Fruit fly (Drosophila melanogaster) whole organism, embryonic: Measurements from ENCODE around the gene CG7320.
A peak's percentile ranks its signal among the peaks of the same experiment; 100 is the strongest.

ENCODE experiments used
- Awh ChIP-seq: fragments of 200-800 bp; sonication (Bioruptor generic); IDR thresholded peaks from 2 replicates; pipeline ENCODE4, ENCODE4 v1.3.6; 2022; ENCODE audit warnings: missing biosample characterization, missing genetic modification characterization
- B-H2 ChIP-seq: fragments of 200-800 bp; sonication (Bioruptor generic); optimal IDR thresholded peaks from 2 replicates; lab custom pipeline; 2018; ENCODE audit warnings: missing biosample characterization, mild to moderate bottlenecking, missing genetic modification characterization
- CG10321 ChIP-seq: fragments of 200-800 bp; sonication (Bioruptor generic); IDR thresholded peaks from 2 replicates; pipeline ENCODE4 v1.3.6; 2022; ENCODE audit warnings: missing biosample characterization, missing genetic modification characterization
- CG11696 ChIP-seq: fragments of 200-800 bp; sonication (Bioruptor generic); IDR thresholded peaks from 2 replicates; pipeline ENCODE4 v1.3.6; 2022; ENCODE audit warnings: missing biosample characterization, missing genetic modification characterization
- CG12299 ChIP-seq: fragments of 200-800 bp; sonication (Bioruptor generic); optimal IDR thresholded peaks from 2 replicates; lab custom pipeline; 2018; ENCODE audit warnings: missing biosample characterization, mild to moderate bottlenecking, missing genetic modification characterization
- CG12769 ChIP-seq: fragments of 200-800 bp; sonication (Bioruptor generic); optimal IDR thresholded peaks from 2 replicates; lab custom pipeline; 2019; ENCODE audit warnings: missing biosample characterization, mild to moderate bottlenecking, missing genetic modification characterization, moderate library complexity
- CG13894 ChIP-seq: fragments of 200-800 bp; sonication (Bioruptor generic); optimal IDR thresholded peaks from 3 replicates; lab custom pipeline; 2018; ENCODE audit warnings: missing biosample characterization, mild to moderate bottlenecking, missing genetic modification characterization, moderate library complexity
- CG14860 ChIP-seq: fragments of 200-800 bp; sonication (Bioruptor generic); IDR thresholded peaks from 3 replicates; pipeline ENCODE4 v1.3.6; 2022; ENCODE audit warnings: missing biosample characterization, missing genetic modification characterization; ENCODE audit not compliant: partially characterized antibody
- CG17361 ChIP-seq: fragments of 200-800 bp; sonication (Bioruptor generic); IDR thresholded peaks from 3 replicates; pipeline ENCODE4 v1.3.6; 2022; ENCODE audit warnings: missing biosample characterization, missing genetic modification characterization
- CG17912 ChIP-seq: fragments of 200-800 bp; sonication (Bioruptor generic); optimal IDR thresholded peaks from 2 replicates; lab custom pipeline; 2018; ENCODE audit warnings: missing biosample characterization, mild to moderate bottlenecking, missing genetic modification characterization
- CG1792 ChIP-seq: fragments of 200-800 bp; sonication (Bioruptor generic); optimal IDR thresholded peaks from 2 replicates; lab custom pipeline; 2016; ENCODE audit warnings: missing biosample characterization, missing genetic modification characterization
- CG31441 ChIP-seq: fragments of 200-800 bp; sonication (Bioruptor generic); IDR thresholded peaks from 2 replicates; pipeline ENCODE4 v1.3.6; 2022; ENCODE audit warnings: missing biosample characterization, missing genetic modification characterization
- CG3281 ChIP-seq: fragments of 200-800 bp; sonication (Bioruptor generic); optimal IDR thresholded peaks from 3 replicates; lab custom pipeline; 2017; ENCODE audit warnings: missing biosample characterization, mild to moderate bottlenecking, missing genetic modification characterization
- CG4328 ChIP-seq: fragments of 200-800 bp; sonication (Bioruptor generic); optimal IDR thresholded peaks from 3 replicates; lab custom pipeline; 2017; ENCODE audit warnings: missing biosample characterization, missing genetic modification reagents, missing genetic modification characterization
- CG6791 ChIP-seq: fragments of 200-800 bp; sonication (Bioruptor generic); IDR thresholded peaks from 3 replicates; pipeline ENCODE4 v1.3.6; 2022; ENCODE audit warnings: missing biosample characterization, missing genetic modification characterization; ENCODE audit not compliant: partially characterized antibody
- CG7928 ChIP-seq: fragments of 200-800 bp; sonication (Bioruptor generic); optimal IDR thresholded peaks from 2 replicates; lab custom pipeline; 2017; ENCODE audit warnings: missing biosample characterization, mild to moderate bottlenecking, missing genetic modification characterization
- CG8089 ChIP-seq: fragments of 200-800 bp; sonication (Bioruptor generic); optimal IDR thresholded peaks from 3 replicates; lab custom pipeline; 2016; ENCODE audit warnings: missing biosample characterization, missing genetic modification characterization
- CG8359 ChIP-seq: fragments of 200-800 bp; sonication (Bioruptor generic); optimal IDR thresholded peaks from 2 replicates; lab custom pipeline; 2017; ENCODE audit warnings: missing biosample characterization, mild to moderate bottlenecking, missing genetic modification characterization, borderline replicate concordance
- E2f2 ChIP-seq: fragments of 200-800 bp; sonication (Bioruptor generic); IDR thresholded peaks from 2 replicates; pipeline ENCODE4 v1.3.6; 2022; ENCODE audit warnings: missing biosample characterization, missing genetic modification characterization
- PHDP ChIP-seq: fragments of 200-800 bp; sonication (Bioruptor generic); optimal IDR thresholded peaks from 3 replicates; lab custom pipeline; 2018; ENCODE audit warnings: missing biosample characterization, mild to moderate bottlenecking, missing genetic modification characterization, moderate library complexity
- Sox100B ChIP-seq: fragments of 200-800 bp; sonication (Bioruptor generic); optimal IDR thresholded peaks from 3 replicates; lab custom pipeline; 2018; ENCODE audit warnings: missing biosample characterization, mild to moderate bottlenecking, missing genetic modification characterization
- Tbp ChIP-seq: fragments of >200 bp; optimal IDR thresholded peaks from 2 replicates; lab custom pipeline; 2018; ENCODE audit warnings: missing biosample characterization, missing genetic modification characterization
- abd-A ChIP-seq: fragments of 200-800 bp; sonication (Bioruptor generic); optimal IDR thresholded peaks from 3 replicates; lab custom pipeline; 2019; ENCODE audit warnings: missing biosample characterization, mild to moderate bottlenecking, missing genetic modification characterization, moderate library complexity
- cad ChIP-seq: fragments of >200 bp; optimal IDR thresholded peaks from 2 replicates; lab custom pipeline; 2017; ENCODE audit warnings: missing biosample characterization, missing genetic modification characterization
- chm ChIP-seq: fragments of 200-800 bp; sonication (Bioruptor generic); IDR thresholded peaks from 2 replicates; pipeline ENCODE4 v1.3.6; 2022; ENCODE audit warnings: missing biosample characterization, missing genetic modification characterization
- dpn ChIP-seq, 2 experiments: fragments of 200-800 bp; sonication (Bioruptor generic); optimal IDR thresholded peaks; 3 replicates each; lab custom pipeline; 2016; ENCODE audit warnings: missing biosample characterization in 2 of 2, missing genetic modification characterization in 2 of 2
- en ChIP-seq: fragments of 200-800 bp; sonication (Bioruptor generic); optimal IDR thresholded peaks from 2 replicates; lab custom pipeline; 2016; ENCODE audit warnings: missing biosample characterization, missing genetic modification characterization
- gsb-n ChIP-seq: fragments of 200-800 bp; sonication (Bioruptor generic); optimal IDR thresholded peaks from 3 replicates; lab custom pipeline; 2018; ENCODE audit warnings: missing biosample characterization, mild to moderate bottlenecking, missing genetic modification characterization
- hb ChIP-seq: fragments of 200-800 bp; sonication (Bioruptor generic); IDR thresholded peaks from 3 replicates; pipeline ENCODE4 v1.3.6; 2022; ENCODE audit warnings: missing biosample characterization, missing genetic modification characterization; ENCODE audit not compliant: partially characterized antibody
- lilli ChIP-seq: fragments of 200-800 bp; sonication (Bioruptor generic); optimal IDR thresholded peaks from 3 replicates; lab custom pipeline; 2016; ENCODE audit warnings: missing biosample characterization, missing genetic modification characterization
- lov ChIP-seq, 2 experiments: fragments of 200-800 bp in 1 of 2; fragments of >200 bp in 1 of 2; sonication (Bioruptor generic) in 1 of 2; IDR thresholded peaks in 1 of 2; optimal IDR thresholded peaks in 1 of 2; 2 replicates in 1 of 2; 3 replicates in 1 of 2; pipeline versions ENCODE4 v1.3.6 to Lab custom; 2017 to 2022; ENCODE audit warnings: missing biosample characterization in 1 of 2, missing genetic modification characterization in 1 of 2
- mirr ChIP-seq: fragments of 200-800 bp; sonication (Bioruptor generic); optimal IDR thresholded peaks from 3 replicates; lab custom pipeline; 2018; ENCODE audit warnings: missing biosample characterization, mild to moderate bottlenecking, missing genetic modification characterization
- nmo ChIP-seq: fragments of 200-800 bp; sonication (Bioruptor generic); optimal IDR thresholded peaks from 2 replicates; lab custom pipeline; 2018; ENCODE audit warnings: missing biosample characterization, mild to moderate bottlenecking, missing genetic modification characterization, moderate library complexity
- pan ChIP-seq, 4 experiments: fragments of >200 bp in 3 of 4; fragments of 200-800 bp in 1 of 4; sonication (Bioruptor generic) in 1 of 4; optimal IDR thresholded peaks in 3 of 4; IDR thresholded peaks in 1 of 4; 2 replicates each; pipeline versions ENCODE4 v1.3.6 to Lab custom; 2017 to 2022; ENCODE audit warnings: missing biosample characterization in 2 of 4, missing genetic modification characterization in 2 of 4, mixed read lengths in 1 of 4
- pb ChIP-seq: fragments of 200-800 bp; sonication (Bioruptor generic); optimal IDR thresholded peaks from 3 replicates; lab custom pipeline; 2016; ENCODE audit warnings: missing biosample characterization, missing genetic modification characterization
- rib ChIP-seq: fragments of 200-800 bp; sonication (Bioruptor generic); IDR thresholded peaks from 2 replicates; pipeline ENCODE4 v1.3.6; 2022; ENCODE audit warnings: missing biosample characterization, missing genetic modification characterization
- run ChIP-seq: fragments of 200-800 bp; sonication (Bioruptor generic); optimal IDR thresholded peaks from 3 replicates; lab custom pipeline; 2018; ENCODE audit warnings: missing biosample characterization, mild to moderate bottlenecking, missing genetic modification characterization
- sc ChIP-seq, 3 experiments: fragments of >200 bp in 2 of 3; fragments of 200-800 bp in 1 of 3; sonication (Bioruptor generic) in 1 of 3; optimal IDR thresholded peaks; 2 replicates in 2 of 3; 3 replicates in 1 of 3; lab custom pipeline; 2017; ENCODE audit warnings: mild to moderate bottlenecking in 1 of 3, missing biosample characterization in 1 of 3, missing genetic modification characterization in 1 of 3, missing genetic modification reagents in 1 of 3
- sd ChIP-seq: fragments of 200-800 bp; sonication (Bioruptor generic); optimal IDR thresholded peaks from 3 replicates; lab custom pipeline; 2018; ENCODE audit warnings: missing biosample characterization, mild to moderate bottlenecking, missing genetic modification characterization, moderate library complexity
- sens ChIP-seq: fragments of 200-800 bp; sonication (Bioruptor generic); peaks from one replicate; lab custom pipeline; 2016; ENCODE audit warnings: missing biosample characterization, missing genetic modification characterization
- slou ChIP-seq: fragments of 200-800 bp; sonication (Bioruptor generic); optimal IDR thresholded peaks from 3 replicates; lab custom pipeline; 2016; ENCODE audit warnings: missing biosample characterization, missing genetic modification characterization
- sqz ChIP-seq: fragments of 200-800 bp; sonication (Bioruptor generic); optimal IDR thresholded peaks from 3 replicates; lab custom pipeline; 2018; ENCODE audit warnings: missing biosample characterization, mild to moderate bottlenecking, missing genetic modification characterization
- tgo ChIP-seq: fragments of 200-800 bp; sonication (Bioruptor generic); IDR thresholded peaks from 3 replicates; pipeline ENCODE4 v1.3.6; 2022; ENCODE audit warnings: missing biosample characterization, missing genetic modification characterization
- vnd ChIP-seq: fragments of 200-800 bp; sonication (Bioruptor generic); IDR thresholded peaks from 3 replicates; pipeline ENCODE4 v1.3.6; 2022; ENCODE audit warnings: missing biosample characterization, missing genetic modification characterization; ENCODE audit not compliant: partially characterized antibody
- vvl ChIP-seq: fragments of 200-800 bp; sonication (Bioruptor generic); IDR thresholded peaks from 2 replicates; pipeline ENCODE4 v1.3.6; 2022; ENCODE audit warnings: missing biosample characterization, missing genetic modification characterization

CG7320 gene

dm6 chr3L:18235825-18236647 is 34.7 kb downstream of the CG7320 start (continued):
- TF ChIP-seq tgo: peak; percentile 78
- peak; percentile 82 for TF ChIP-seq CG1792 (GFP tag; lab: Kevin White, UChicago)
- TF ChIP-seq CG12299: peak; percentile 67
- peak; percentile 94 for TF ChIP-seq chm
- TF ChIP-seq en (GFP tag; lab: Kevin White, UChicago): peak; percentile 89
- TF ChIP-seq hb: no peak
- peak; percentile 87 for TF ChIP-seq PHDP
- peak; percentile 82 for TF ChIP-seq Awh (GFP tag; lab: Robert Waterston, UW)
- TF ChIP-seq Tbp (GFP tag; lab: Kevin White, UChicago): no peak
- TF ChIP-seq nmo: peak; percentile 92
- TF ChIP-seq CG4328 (GFP tag; lab: Kevin White, UChicago): peak; percentile 67
- TF ChIP-seq CG6791 (GFP tag; lab: Robert Waterston, UW): no peak
- TF ChIP-seq CG3281 (GFP tag; lab: Kevin White, UChicago): peak; percentile 56
- no peak for TF ChIP-seq sd (tag; lab: Kevin White, UChicago)
- peak; percentile 80 for TF ChIP-seq CG8359 (GFP tag; lab: Kevin White, UChicago)
- peak; percentile 42 for TF ChIP-seq slou (GFP tag; lab: Kevin White, UChicago)
- no peak for TF ChIP-seq CG14860 (GFP tag; lab: Robert Waterston, UW)
- TF ChIP-seq pb (GFP tag; lab: Kevin White, UChicago): no peak
- no peak for TF ChIP-seq CG7928 (GFP tag; lab: Kevin White, UChicago)

dm6 chr3L:18236648-18236980 is 35.3 kb downstream of the CG7320 start:
- TF ChIP-seq sqz (GFP tag; lab: Kevin White, UChicago): peak; percentile 90
- TF ChIP-seq rib (GFP tag; lab: Robert Waterston, UW): no peak
- 0 out of 2 replicates have a peak, but pooled peaks have one; percentile 5 for TF ChIP-seq CG31441
- TF ChIP-seq CG10321 (GFP tag; lab: Robert Waterston, UW): 0 out of 2 replicates have a peak, but pooled peaks have one; percentile 2
- TF ChIP-seq B-H2 (GFP tag; lab: Kevin White, UChicago): no peak
- TF ChIP-seq CG8089 (GFP tag; lab: Kevin White, UChicago): peak; percentile 8
- TF ChIP-seq vnd (GFP tag; lab: Robert Waterston, UW): no peak
- TF ChIP-seq CG11696 (GFP tag; lab: Robert Waterston, UW): 0 out of 2 replicates have a peak, but pooled peaks have one; percentile 20
- TF ChIP-seq sens: peak; percentile 57
- TF ChIP-seq CG17361 (GFP tag; lab: Robert Waterston, UW): peak; percentile 33; the same call in 2 of the 3 replicates
- TF ChIP-seq lilli (GFP tag; lab: Kevin White, UChicago): peak; percentile 2
- no peak for TF ChIP-seq lov (optimal IDR thresholded peaks at IDR 0.05; lab: Kevin White, UChicago)
- 0 out of 3 replicates have a peak, but pooled peaks have one; percentile 46 for TF ChIP-seq lov (GFP tag; IDR thresholded peaks at IDR 0.05; lab: Robert Waterston, UW)
- no peak for TF ChIP-seq CG17912 (GFP tag; lab: Kevin White, UChicago)
- TF ChIP-seq dpn (GFP tag; optimal IDR thresholded peaks at IDR 0.05; lab: Kevin White, UChicago): peak in 1 of 2 experiments; percentile 15
- TF ChIP-seq, all 482 proteins: peak for 10

dm6 chr3L:18237808-18238207 is 36.5 kb downstream of the CG7320 start:
- TF ChIP-seq CG12769 (tag; lab: Kevin White, UChicago): peak; percentile 26
- TF ChIP-seq Sox100B (GFP tag; lab: Kevin White, UChicago): no peak
- peak; percentile 76 for TF ChIP-seq vvl (GFP tag; lab: Robert Waterston, UW)
- TF ChIP-seq sc (optimal IDR thresholded peaks at IDR 0.05; lab: Kevin White, UChicago): no peak
- TF ChIP-seq sc (GFP tag; optimal IDR thresholded peaks at IDR 0.05; lab: Kevin White, UChicago): no peak
- no peak for TF ChIP-seq cad
- TF ChIP-seq pan (optimal IDR thresholded peaks at IDR 0.05; lab: Kevin White, UChicago): no peak
- peak in 1 of 2 experiments; percentile 4 for TF ChIP-seq pan (GFP tag; optimal IDR thresholded peaks at IDR 0.05 in 1 of 2, IDR thresholded peaks at IDR 0.05 in 1 of 2)
- peak; percentile 78 for TF ChIP-seq abd-A
- TF ChIP-seq chm: 0 out of 2 replicates have a peak, but pooled peaks have one; percentile 5
- no peak for TF ChIP-seq E2f2 (GFP tag; lab: Robert Waterston, UW)
- peak; percentile 6 for TF ChIP-seq sens
- TF ChIP-seq gsb-n (tag; lab: Kevin White, UChicago): peak; percentile 7
- TF ChIP-seq run: peak; percentile 13
- peak; percentile 65 for TF ChIP-seq mirr (GFP tag; lab: Kevin White, UChicago)
- TF ChIP-seq CG13894 (tag; lab: Kevin White, UChicago): peak; percentile 42
